Fruit fly (Drosophila melanogaster) whole organism, embryonic: ENCODE measurements around the gene roq.
A peak's percentile ranks its signal among the peaks of the same experiment; 100 is the strongest.

Source experiments
- Atf3 ChIP-seq: fragments of 200-800 bp; sonication (Bioruptor generic); optimal IDR thresholded peaks from 3 replicates; lab custom pipeline; 2016; ENCODE audit warnings: missing biosample characterization, missing genetic modification characterization
- CG11560 ChIP-seq: fragments of 200-800 bp; sonication (Bioruptor generic); IDR thresholded peaks from 3 replicates; pipeline ENCODE4 v1.3.6; 2022; ENCODE audit warnings: missing biosample characterization, missing genetic modification characterization
- CG12071 ChIP-seq: fragments of 200-800 bp; sonication (Bioruptor generic); optimal IDR thresholded peaks from 3 replicates; lab custom pipeline; 2018; ENCODE audit warnings: missing biosample characterization, mild to moderate bottlenecking, missing genetic modification characterization
- CG12155 ChIP-seq: fragments of 200-800 bp; sonication (Bioruptor generic); optimal IDR thresholded peaks from 3 replicates; lab custom pipeline; 2016; ENCODE audit warnings: missing biosample characterization, missing genetic modification characterization
- CG14965 ChIP-seq: fragments of 200-800 bp; sonication (Bioruptor generic); optimal IDR thresholded peaks from 2 replicates; lab custom pipeline; 2016; ENCODE audit warnings: missing biosample characterization, missing genetic modification characterization, borderline replicate concordance
- CG17385 ChIP-seq: fragments of 200-800 bp; sonication (Bioruptor generic); optimal IDR thresholded peaks from 3 replicates; lab custom pipeline; 2018; ENCODE audit warnings: missing biosample characterization, mild to moderate bottlenecking, missing genetic modification characterization
- CG18619 ChIP-seq: fragments of 200-800 bp; sonication (Bioruptor generic); optimal IDR thresholded peaks from 3 replicates; lab custom pipeline; 2017; ENCODE audit warnings: missing biosample characterization, mild to moderate bottlenecking, missing genetic modification characterization
- CG2678 ChIP-seq: fragments of 200-800 bp; sonication (Bioruptor generic); optimal IDR thresholded peaks from 3 replicates; lab custom pipeline; 2019; ENCODE audit warnings: missing biosample characterization, mild to moderate bottlenecking, missing genetic modification characterization, moderate library complexity
- CG30403 ChIP-seq: fragments of 200-800 bp; sonication (Bioruptor generic); optimal IDR thresholded peaks from 3 replicates; lab custom pipeline; 2016; ENCODE audit warnings: missing biosample characterization, missing genetic modification characterization
- CG31365 ChIP-seq: fragments of 200-800 bp; sonication (Bioruptor generic); optimal IDR thresholded peaks from 2 replicates; lab custom pipeline; 2018; ENCODE audit warnings: missing biosample characterization, mild to moderate bottlenecking, missing genetic modification characterization
- CG33213 ChIP-seq: fragments of 200-800 bp; sonication (Bioruptor generic); optimal IDR thresholded peaks from 3 replicates; lab custom pipeline; 2016; ENCODE audit warnings: missing biosample characterization, missing genetic modification characterization
- CG4360 ChIP-seq: fragments of 200-800 bp; sonication (Bioruptor generic); IDR thresholded peaks from 2 replicates; pipeline ENCODE4 v1.3.6; 2022; ENCODE audit warnings: missing biosample characterization, missing genetic modification characterization
- CG6175 ChIP-seq: fragments of 200-800 bp; sonication (Bioruptor generic); IDR thresholded peaks from 3 replicates; pipeline ENCODE4 v1.3.6; 2022; ENCODE audit warnings: missing biosample characterization, missing genetic modification characterization
- CG7372 ChIP-seq: fragments of 200-800 bp; sonication (Bioruptor generic); IDR thresholded peaks from 2 replicates; pipeline ENCODE4 v1.3.6; 2022; ENCODE audit warnings: missing biosample characterization, missing genetic modification characterization
- CG7928 ChIP-seq: fragments of 200-800 bp; sonication (Bioruptor generic); optimal IDR thresholded peaks from 2 replicates; lab custom pipeline; 2017; ENCODE audit warnings: missing biosample characterization, mild to moderate bottlenecking, missing genetic modification characterization
- CG8765 ChIP-seq: fragments of 200-800 bp; sonication (Bioruptor generic); IDR thresholded peaks from 2 replicates; pipeline ENCODE4 v1.3.6; 2022; ENCODE audit warnings: missing biosample characterization, missing genetic modification characterization
- CG8924 ChIP-seq: fragments of 200-800 bp; optimal IDR thresholded peaks from 3 replicates; lab custom pipeline; 2019; ENCODE audit warnings: missing biosample characterization, mild to moderate bottlenecking, missing genetic modification characterization, moderate library complexity
- Doc3 ChIP-seq: fragments of 200-800 bp; sonication (Bioruptor generic); IDR thresholded peaks from 3 replicates; pipeline ENCODE4 v1.3.6; 2022; ENCODE audit warnings: missing biosample characterization, missing genetic modification characterization; ENCODE audit not compliant: partially characterized antibody
- E2f2 ChIP-seq: fragments of 200-800 bp; sonication (Bioruptor generic); IDR thresholded peaks from 2 replicates; pipeline ENCODE4 v1.3.6; 2022; ENCODE audit warnings: missing biosample characterization, missing genetic modification characterization
- HLH3B ChIP-seq: fragments of 200-800 bp; sonication (Bioruptor generic); IDR thresholded peaks from 2 replicates; pipeline ENCODE4 v1.3.6; 2022; ENCODE audit warnings: missing biosample characterization, missing genetic modification characterization
- Hey ChIP-seq: fragments of 200-800 bp; sonication (Bioruptor generic); optimal IDR thresholded peaks from 3 replicates; lab custom pipeline; 2018; ENCODE audit warnings: missing biosample characterization, mild to moderate bottlenecking, missing genetic modification characterization
- HmgZ ChIP-seq: fragments of 200-800 bp; sonication (Bioruptor generic); optimal IDR thresholded peaks from 2 replicates; lab custom pipeline; 2018; ENCODE audit warnings: missing biosample characterization, mild to moderate bottlenecking, missing genetic modification characterization
- Hr39 ChIP-seq: fragments of >200 bp; optimal IDR thresholded peaks from 2 replicates; lab custom pipeline; 2017
- Kr ChIP-seq: fragments of 200-800 bp; sonication (Bioruptor generic); optimal IDR thresholded peaks from 2 replicates; lab custom pipeline; 2017; ENCODE audit warnings: missing biosample characterization, mild to moderate bottlenecking, missing genetic modification characterization
- MBD-R2 ChIP-seq: fragments of 200-800 bp; sonication (Bioruptor generic); IDR thresholded peaks from 2 replicates; pipeline ENCODE4 v1.3.6; 2022; ENCODE audit warnings: missing biosample characterization, missing genetic modification characterization
- NC2β ChIP-seq: fragments of 200-800 bp; sonication (Bioruptor generic); optimal IDR thresholded peaks from 2 replicates; lab custom pipeline; 2016; ENCODE audit warnings: missing biosample characterization, missing genetic modification characterization
- Side ChIP-seq: fragments of 200-800 bp; sonication (Bioruptor generic); optimal IDR thresholded peaks from 2 replicates; lab custom pipeline; 2016; ENCODE audit warnings: missing biosample characterization, missing genetic modification characterization
- Six4 ChIP-seq: fragments of 200-800 bp; sonication (Bioruptor generic); optimal IDR thresholded peaks from 2 replicates; lab custom pipeline; 2016; ENCODE audit warnings: missing biosample characterization, missing genetic modification characterization
- Taf1 ChIP-seq: fragments of 200-800 bp; sonication (Bioruptor generic); IDR thresholded peaks from 2 replicates; pipeline ENCODE4 v1.3.6; 2022; ENCODE audit warnings: missing biosample characterization, missing genetic modification characterization
- Trl ChIP-seq, 3 experiments: fragments of >200 bp in 2 of 3; fragments of 200-800 bp in 1 of 3; sonication (Bioruptor generic) in 1 of 3; optimal IDR thresholded peaks; 2 replicates in 1 of 3; 3 replicates in 2 of 3; lab custom pipeline; 2016 to 2017; ENCODE audit warnings: missing biosample characterization in 1 of 3, missing genetic modification characterization in 1 of 3
- ara ChIP-seq: fragments of 200-800 bp; sonication (Bioruptor generic); IDR thresholded peaks from 2 replicates; pipeline ENCODE4 v1.3.6; 2022; ENCODE audit warnings: missing biosample characterization, missing genetic modification characterization
- bbx ChIP-seq: fragments of 200-800 bp; sonication (Bioruptor generic); IDR thresholded peaks from 2 replicates; pipeline ENCODE4 v1.3.6; 2022; ENCODE audit warnings: missing biosample characterization, missing genetic modification characterization; ENCODE audit not compliant: partially characterized antibody
- btn ChIP-seq: fragments of 200-800 bp; sonication (Bioruptor generic); optimal IDR thresholded peaks from 2 replicates; lab custom pipeline; 2016; ENCODE audit warnings: missing biosample characterization, missing genetic modification characterization
- cg ChIP-seq: fragments of 200-800 bp; sonication (Bioruptor generic); optimal IDR thresholded peaks from 3 replicates; lab custom pipeline; 2019; ENCODE audit warnings: missing biosample characterization, mild to moderate bottlenecking, missing genetic modification characterization, moderate library complexity
- chinmo ChIP-seq: fragments of 200-800 bp; sonication (Bioruptor generic); IDR thresholded peaks from 4 replicates; pipeline ENCODE4 v1.3.6; 2022; ENCODE audit warnings: missing biosample characterization, missing genetic modification characterization; ENCODE audit not compliant: partially characterized antibody
- chn ChIP-seq: fragments of 200-800 bp; sonication (Bioruptor generic); optimal IDR thresholded peaks from 2 replicates; lab custom pipeline; 2016; ENCODE audit warnings: missing biosample characterization, missing genetic modification characterization
- da ChIP-seq: fragments of 200-800 bp; sonication (Bioruptor generic); optimal IDR thresholded peaks from 2 replicates; lab custom pipeline; 2016; ENCODE audit warnings: missing biosample characterization, missing genetic modification characterization
- dm ChIP-seq: fragments of 200-800 bp; sonication (Bioruptor generic); optimal IDR thresholded peaks from 3 replicates; lab custom pipeline; 2016; ENCODE audit warnings: missing biosample characterization, missing genetic modification characterization
- dmrt99B ChIP-seq: fragments of 200-800 bp; sonication (Bioruptor generic); optimal IDR thresholded peaks from 2 replicates; lab custom pipeline; 2018; ENCODE audit warnings: missing biosample characterization, mild to moderate bottlenecking, missing genetic modification characterization, moderate library complexity
- h ChIP-seq: fragments of >200 bp; optimal IDR thresholded peaks from 2 replicates; lab custom pipeline; 2017
- klu ChIP-seq: fragments of 200-800 bp; sonication (Bioruptor generic); IDR thresholded peaks from 2 replicates; pipeline ENCODE4 v1.3.6; 2022; ENCODE audit warnings: missing biosample characterization, missing genetic modification characterization
- nerfin-2 ChIP-seq: fragments of 200-800 bp; sonication (Bioruptor generic); IDR thresholded peaks from 2 replicates; pipeline ENCODE4 v1.3.6; 2022; ENCODE audit warnings: missing biosample characterization, missing genetic modification characterization; ENCODE audit not compliant: partially characterized antibody
- peb ChIP-seq: fragments of 200-800 bp; sonication (Bioruptor generic); IDR thresholded peaks from 2 replicates; pipeline ENCODE4 v1.3.6; 2022; ENCODE audit warnings: missing biosample characterization, missing genetic modification characterization
- pho ChIP-seq: fragments of 200-800 bp; sonication (Bioruptor generic); optimal IDR thresholded peaks from 2 replicates; lab custom pipeline; 2016; ENCODE audit warnings: missing biosample characterization, missing genetic modification characterization
- psq ChIP-seq: fragments of 200-800 bp; sonication (Bioruptor generic); optimal IDR thresholded peaks from 2 replicates; lab custom pipeline; 2017; ENCODE audit warnings: missing biosample characterization, missing genetic modification characterization
- sens ChIP-seq: fragments of 200-800 bp; sonication (Bioruptor generic); peaks from one replicate; lab custom pipeline; 2016; ENCODE audit warnings: missing biosample characterization, missing genetic modification characterization
- sim ChIP-seq: fragments of 200-800 bp; sonication (Bioruptor generic); IDR thresholded peaks from 2 replicates; pipeline ENCODE4 v1.3.6; 2022; ENCODE audit warnings: missing biosample characterization, missing genetic modification characterization
- sqz ChIP-seq: fragments of 200-800 bp; sonication (Bioruptor generic); optimal IDR thresholded peaks from 3 replicates; lab custom pipeline; 2018; ENCODE audit warnings: missing biosample characterization, mild to moderate bottlenecking, missing genetic modification characterization
- stwl ChIP-seq: fragments of 200-800 bp; sonication (Bioruptor generic); optimal IDR thresholded peaks from 3 replicates; lab custom pipeline; 2018; ENCODE audit warnings: missing biosample characterization, mild to moderate bottlenecking, missing genetic modification characterization, moderate library complexity
- tap ChIP-seq: fragments of 200-800 bp; optimal IDR thresholded peaks from 3 replicates; lab custom pipeline; 2019; ENCODE audit warnings: missing biosample characterization, mild to moderate bottlenecking, missing genetic modification characterization, moderate library complexity
- twi ChIP-seq: fragments of 200-800 bp; optimal IDR thresholded peaks from 2 replicates; lab custom pipeline; 2019; ENCODE audit warnings: missing biosample characterization, mild to moderate bottlenecking, missing genetic modification characterization, moderate library complexity

The roq gene

DNA sequence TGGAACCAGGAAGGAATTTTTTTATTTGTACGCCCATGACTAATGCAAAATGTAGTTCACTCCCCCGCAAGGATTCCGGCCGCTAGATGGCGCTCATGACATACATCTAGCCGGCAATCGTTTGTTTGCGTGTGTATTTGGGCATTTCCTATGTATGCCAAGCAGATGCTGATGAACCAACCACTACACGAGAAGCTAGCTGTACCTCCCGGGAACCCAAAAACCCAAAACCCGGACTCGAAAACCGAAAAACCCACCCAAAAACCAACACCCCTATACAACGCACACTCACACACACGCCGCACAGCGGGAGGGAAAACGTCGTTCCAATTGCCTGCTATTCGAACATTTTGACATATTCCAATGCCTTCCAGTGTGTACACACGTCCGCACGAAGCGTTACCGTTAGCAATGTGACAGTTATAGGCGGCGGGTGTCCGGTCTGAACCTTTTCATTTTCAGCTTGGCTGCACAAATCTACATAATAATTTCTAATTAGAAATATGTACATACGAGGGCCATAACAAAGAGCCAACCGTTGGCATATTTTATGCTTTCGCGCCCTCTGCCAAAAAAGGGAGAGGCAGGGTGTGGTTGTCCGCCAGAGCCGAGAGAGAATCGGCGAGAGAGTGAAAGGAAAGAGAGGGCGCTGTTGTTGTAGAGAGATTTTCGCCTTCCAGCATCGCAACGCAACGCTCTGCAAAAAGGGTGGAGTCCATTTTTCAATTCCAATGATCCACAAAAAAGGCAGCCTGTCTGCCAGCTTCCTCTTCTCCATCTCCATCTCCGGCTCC, 29.6 kb upstream of the roq start (continued):
- no peak for TF ChIP-seq CG11560 (tag; lab: Robert Waterston, UW)
- TF ChIP-seq da (GFP tag; lab: Kevin White, UChicago) = no peak
- no peak for TF ChIP-seq Taf1 (GFP tag; lab: Robert Waterston, UW)
- no peak for TF ChIP-seq CG30403
- TF ChIP-seq Atf3 (GFP tag; lab: Kevin White, UChicago) = no peak
- TF ChIP-seq bbx (GFP tag; lab: Robert Waterston, UW) = 0 out of 2 replicates have a peak, but pooled peaks have one; percentile 28
- TF ChIP-seq E2f2 (GFP tag; lab: Robert Waterston, UW) = no peak
- TF ChIP-seq CG12155 (GFP tag; lab: Kevin White, UChicago) = no peak
- peak; percentile 56; the same call in 1 of the 4 replicates for TF ChIP-seq chinmo (GFP tag; lab: Robert Waterston, UW)
- TF ChIP-seq btn (GFP tag; lab: Kevin White, UChicago) = no peak
- TF ChIP-seq cg = peak; percentile 59
- peak; percentile 37 for TF ChIP-seq sqz (GFP tag; lab: Kevin White, UChicago)
- TF ChIP-seq CG2678 = no peak
- TF ChIP-seq CG8765 (GFP tag; lab: Robert Waterston, UW) = 0 out of 2 replicates have a peak, but pooled peaks have one; percentile 18
- 0 out of 2 replicates have a peak, but pooled peaks have one; percentile 13 for TF ChIP-seq MBD-R2 (GFP tag; lab: Robert Waterston, UW)
- TF ChIP-seq tap (tag; lab: Kevin White, UChicago) = no peak
- TF ChIP-seq ara (GFP tag; lab: Robert Waterston, UW) = 0 out of 2 replicates have a peak, but pooled peaks have one; percentile 36
- TF ChIP-seq CG12071 (GFP tag; lab: Kevin White, UChicago) = no peak
- peak; percentile 68 for TF ChIP-seq Hey
- no peak for TF ChIP-seq CG7372 (GFP tag; lab: Robert Waterston, UW)
- TF ChIP-seq nerfin-2 = no peak
- peak; percentile 83 for TF ChIP-seq CG14965
- no peak for TF ChIP-seq Doc3
- no peak for TF ChIP-seq CG17385
- no peak for TF ChIP-seq CG6175 (GFP tag; lab: Robert Waterston, UW)
- TF ChIP-seq Kr (GFP tag; lab: Kevin White, UChicago) = peak; percentile 1
- TF ChIP-seq HLH3B = no peak
- peak; percentile 72 to 76 for TF ChIP-seq Trl (optimal IDR thresholded peaks at IDR 0.05; lab: Kevin White, UChicago)
- no peak for TF ChIP-seq Trl (GFP tag; optimal IDR thresholded peaks at IDR 0.05; lab: Kevin White, UChicago)
- TF ChIP-seq CG33213 (GFP tag; lab: Kevin White, UChicago) = no peak
- no peak for TF ChIP-seq HmgZ
- TF ChIP-seq CG31365 (tag; lab: Kevin White, UChicago) = no peak
- no peak for TF ChIP-seq peb (GFP tag; lab: Robert Waterston, UW)
- TF ChIP-seq CG7928 = no peak
- TF ChIP-seq stwl (tag; lab: Kevin White, UChicago) = peak; percentile 98
- no peak for TF ChIP-seq dmrt99B (tag; lab: Kevin White, UChicago)
- TF ChIP-seq CG4360 (GFP tag; lab: Robert Waterston, UW) = peak; percentile 84
- TF ChIP-seq psq (GFP tag; lab: Kevin White, UChicago) = no peak
- no peak for TF ChIP-seq chn (GFP tag; lab: Kevin White, UChicago)
- TF ChIP-seq dm (GFP tag; lab: Kevin White, UChicago) = no peak
- no peak for TF ChIP-seq NC2β (GFP tag; lab: Kevin White, UChicago)
- TF ChIP-seq pho (GFP tag; lab: Kevin White, UChicago) = no peak
- TF ChIP-seq sim (GFP tag; lab: Robert Waterston, UW) = no peak
- TF ChIP-seq CG18619 (GFP tag; lab: Kevin White, UChicago) = no peak
- peak; percentile 85 for TF ChIP-seq sens (GFP tag; lab: Kevin White, UChicago)
- no peak for TF ChIP-seq Hr39 (lab: Kevin White, UChicago)
- peak; percentile 35 for TF ChIP-seq CG8924 (tag; lab: Kevin White, UChicago)
- no peak for TF ChIP-seq h (lab: Kevin White, UChicago)
- no peak for TF ChIP-seq klu (GFP tag; lab: Robert Waterston, UW)
- no peak for TF ChIP-seq Six4 (GFP tag; lab: Kevin White, UChicago)
- peak; percentile 90 for TF ChIP-seq twi (tag; lab: Kevin White, UChicago)
- no peak for TF ChIP-seq Side (GFP tag; lab: Kevin White, UChicago)
